Fruit fly (Drosophila melanogaster) whole organism, pupa: ENCODE data around the gene if.

Experiments
- CG10348 ChIP-seq: fragments of 200-800 bp; sonication (Bioruptor generic); IDR thresholded peaks from 2 replicates; pipeline ENCODE4 v1.3.6; 2022; ENCODE audit warnings: missing biosample characterization, missing genetic modification characterization
- CG12605 ChIP-seq: fragments of 200-800 bp; sonication (Bioruptor generic); IDR thresholded peaks from 2 replicates; pipeline ENCODE4 v1.3.6; 2022; ENCODE audit warnings: missing biosample characterization, missing genetic modification characterization
- CG13204 ChIP-seq: fragments of 200-800 bp; sonication (Bioruptor generic); optimal IDR thresholded peaks from 2 replicates; lab custom pipeline; 2018; ENCODE audit warnings: missing biosample characterization, mild to moderate bottlenecking, missing genetic modification characterization, moderate library complexity
- CG14655 ChIP-seq: fragments of 200-800 bp; sonication (Bioruptor generic); optimal IDR thresholded peaks from 3 replicates; lab custom pipeline; 2017; ENCODE audit warnings: mild to moderate bottlenecking, missing biosample characterization, missing genetic modification reagents, missing genetic modification characterization
- CG17806 ChIP-seq: fragments of 200-800 bp; sonication (Bioruptor generic); optimal IDR thresholded peaks from 2 replicates; lab custom pipeline; 2018; ENCODE audit warnings: missing biosample characterization, mild to moderate bottlenecking, missing genetic modification characterization, moderate library complexity
- CG32121 ChIP-seq: fragments of 200-800 bp; sonication (Bioruptor generic); IDR thresholded peaks from 2 replicates; pipeline ENCODE4 v1.3.6; 2022; ENCODE audit warnings: missing biosample characterization, missing genetic modification characterization
- CG34367 ChIP-seq: fragments of 200-800 bp; sonication (Bioruptor generic); optimal IDR thresholded peaks from 2 replicates; lab custom pipeline; 2018; ENCODE audit warnings: missing biosample characterization, mild to moderate bottlenecking, missing genetic modification characterization
- CG4496 ChIP-seq: fragments of 200-800 bp; sonication (Bioruptor generic); IDR thresholded peaks from 3 replicates; pipeline ENCODE4 v1.3.6; 2022; ENCODE audit warnings: missing biosample characterization, missing genetic modification characterization
- CG8159 ChIP-seq: fragments of 200-800 bp; sonication (Bioruptor generic); optimal IDR thresholded peaks from 3 replicates; lab custom pipeline; 2018; ENCODE audit warnings: missing biosample characterization, mild to moderate bottlenecking, missing genetic modification characterization, moderate library complexity
- CG8301 ChIP-seq: fragments of 200-800 bp; sonication (Bioruptor generic); optimal IDR thresholded peaks from 2 replicates; lab custom pipeline; 2018; ENCODE audit warnings: missing biosample characterization, mild to moderate bottlenecking, missing genetic modification characterization
- CG9948 ChIP-seq: fragments of 200-800 bp; sonication (Bioruptor generic); optimal IDR thresholded peaks from 2 replicates; lab custom pipeline; 2018; ENCODE audit warnings: missing biosample characterization, mild to moderate bottlenecking, missing genetic modification characterization, moderate library complexity
- D1 ChIP-seq: fragments of 200-800 bp; sonication (Bioruptor generic); optimal IDR thresholded peaks from 2 replicates; lab custom pipeline; 2018; ENCODE audit warnings: missing biosample characterization, mild to moderate bottlenecking, missing genetic modification characterization, moderate library complexity
- EcR ChIP-seq: fragments of 200-800 bp; sonication (Bioruptor generic); optimal IDR thresholded peaks from 3 replicates; lab custom pipeline; 2019; ENCODE audit warnings: missing biosample characterization, missing genetic modification characterization, mild to moderate bottlenecking, moderate library complexity, missing genetic modification reagents
- Pif1A ChIP-seq: fragments of 200-800 bp; sonication (Bioruptor generic); optimal IDR thresholded peaks from 3 replicates; lab custom pipeline; 2016; ENCODE audit warnings: missing biosample characterization, missing genetic modification characterization
- Pif1B ChIP-seq: fragments of 200-800 bp; sonication (Bioruptor generic); optimal IDR thresholded peaks from 3 replicates; lab custom pipeline; 2016; ENCODE audit warnings: missing biosample characterization, missing genetic modification characterization
- Snoo ChIP-seq: fragments of 200-800 bp; sonication (Bioruptor generic); optimal IDR thresholded peaks from 3 replicates; lab custom pipeline; 2017; ENCODE audit warnings: missing biosample characterization, mild to moderate bottlenecking, missing genetic modification characterization, inconsistent platforms
- fd96Ca ChIP-seq: fragments of 200-800 bp; sonication (Bioruptor generic); IDR thresholded peaks from 3 replicates; pipeline ENCODE4 v1.3.6; 2022; ENCODE audit warnings: missing biosample characterization, missing genetic modification characterization
- gl ChIP-seq: fragments of 200-800 bp; sonication (Bioruptor generic); optimal IDR thresholded peaks from 2 replicates; lab custom pipeline; 2018; ENCODE audit warnings: missing biosample characterization, mild to moderate bottlenecking, missing genetic modification characterization
- rn ChIP-seq: fragments of 200-800 bp; sonication (Bioruptor generic); IDR thresholded peaks from 2 replicates; pipeline ENCODE4 v1.3.6; 2022; ENCODE audit warnings: missing biosample characterization, missing genetic modification characterization

if gene

dm6 chrX:16711003-16711402 lies 72.2 kb downstream of the if start, which contains the start of gene CG13008:
CG13008 (plus strand) TSS chrX:16711303.
- TF ChIP-seq CG34367 (no peak), CG8301 (tag; lab: Kevin White, UChicago) (no peak), CG12605 (GFP tag; lab: Robert Waterston, UW) (no peak)
- TF ChIP-seq, all 21 proteins: peak for 0

DNA sequence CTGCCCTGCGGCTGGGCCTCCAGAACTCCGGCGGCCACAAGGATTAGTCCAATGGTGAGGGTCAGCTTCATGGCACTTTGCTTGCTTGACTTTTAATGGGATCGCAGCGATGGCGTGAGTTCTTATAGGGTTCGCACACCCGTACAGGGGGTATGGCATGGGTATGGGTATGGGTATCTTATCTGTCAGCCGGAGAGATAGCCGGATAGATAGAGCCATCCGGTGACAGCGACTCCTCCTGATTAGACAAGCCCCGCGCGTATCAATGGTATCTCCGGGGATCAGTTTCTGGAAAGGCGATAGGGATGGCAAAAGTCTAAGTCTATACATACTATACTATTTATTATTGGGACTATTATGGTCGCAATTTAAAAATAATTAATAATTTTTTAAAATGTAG lies 76.5 kb downstream of the if start, which contains the start of gene CG9672:
Gene CG9672 (minus strand): TSS at position 101 of the 400 bp plus-strand sequence.
- no peak for TF ChIP-seq CG13204 (GFP tag; lab: Kevin White, UChicago)
- TF ChIP-seq CG14655 (GFP tag; lab: Kevin White, UChicago), result no peak
- no peak for TF ChIP-seq CG8159 (tag; lab: Kevin White, UChicago)
- TF ChIP-seq EcR (GFP tag; lab: Kevin White, UChicago), result no peak
- no peak for TF ChIP-seq Snoo (tag; lab: Kevin White, UChicago)
- TF ChIP-seq CG32121 (GFP tag; lab: Robert Waterston, UW), result no peak
- no peak for TF ChIP-seq Pif1A (GFP tag; lab: Kevin White, UChicago)
- no peak for TF ChIP-seq CG17806 (tag; lab: Kevin White, UChicago)
- no peak for TF ChIP-seq D1
- TF ChIP-seq CG10348 (GFP tag; lab: Robert Waterston, UW), result no peak
- no peak for TF ChIP-seq Pif1B
- no peak for TF ChIP-seq rn (GFP tag; lab: Robert Waterston, UW)
- no peak for TF ChIP-seq CG34367
- TF ChIP-seq, all 21 proteins: peak for 0

- TF ChIP-seq CG4496 (no peak), CG12605 (GFP tag; lab: Robert Waterston, UW) (no peak), Pif1A (GFP tag; lab: Kevin White, UChicago) (no peak), CG9948 (no peak), fd96Ca (GFP tag; lab: Robert Waterston, UW) (no peak), gl (no peak), CG14655 (GFP tag; lab: Kevin White, UChicago) (no peak)
These were observed 79.5 kb downstream of the if start, which contains the start of the genes CG9673 and CG4653 for dm6 chrX:16703747-16704146. CG9673 (minus strand) TSS chrX:16703884. CG4653 (plus strand) TSS chrX:16704081.
